Fruit fly (Drosophila melanogaster) whole organism, prepupa: ENCODE data around the gene Lmpt.

Source experiments
- Blimp-1 ChIP-seq: fragments of 200-800 bp; sonication (Bioruptor generic); optimal IDR thresholded peaks from 3 replicates; lab custom pipeline; 2017; ENCODE audit warnings: missing biosample characterization, missing genetic modification characterization, mild to moderate bottlenecking, moderate library complexity, missing genetic modification reagents
- CG10669 ChIP-seq: fragments of 200-800 bp; sonication (Bioruptor generic); optimal IDR thresholded peaks from 3 replicates; lab custom pipeline; 2018; ENCODE audit warnings: missing biosample characterization, mild to moderate bottlenecking, missing genetic modification characterization, moderate library complexity
- CG11294 ChIP-seq: fragments of 200-800 bp; sonication (Bioruptor generic); IDR thresholded peaks from 2 replicates; pipeline ENCODE4 v1.3.6; 2022; ENCODE audit warnings: missing biosample characterization, missing genetic modification characterization
- CG11902 ChIP-seq: fragments of 200-800 bp; sonication (Bioruptor generic); optimal IDR thresholded peaks from 3 replicates; lab custom pipeline; 2016; ENCODE audit warnings: missing biosample characterization, missing genetic modification characterization
- CG15336 ChIP-seq: fragments of 200-800 bp; sonication (Bioruptor generic); IDR thresholded peaks from 2 replicates; pipeline ENCODE4 v1.3.6; 2022; ENCODE audit warnings: missing biosample characterization, missing genetic modification characterization
- CG16779 ChIP-seq: fragments of 200-800 bp; sonication (Bioruptor generic); optimal IDR thresholded peaks from 3 replicates; lab custom pipeline; 2017; ENCODE audit warnings: missing biosample characterization, mild to moderate bottlenecking, missing genetic modification characterization
- CG3032 ChIP-seq: fragments of 200-800 bp; optimal IDR thresholded peaks from 2 replicates; lab custom pipeline; 2019; ENCODE audit warnings: missing biosample characterization, mild to moderate bottlenecking, missing genetic modification characterization, moderate library complexity
- CG31627 ChIP-seq: fragments of 200-800 bp; sonication (Bioruptor generic); optimal IDR thresholded peaks from 3 replicates; lab custom pipeline; 2016; ENCODE audit warnings: missing biosample characterization, missing genetic modification characterization
- CG32006 ChIP-seq: fragments of 200-800 bp; sonication (Bioruptor generic); optimal IDR thresholded peaks from 3 replicates; lab custom pipeline; 2017; ENCODE audit warnings: missing biosample characterization, mild to moderate bottlenecking, missing genetic modification characterization
- CG4318 ChIP-seq: fragments of 200-800 bp; sonication (Bioruptor generic); optimal IDR thresholded peaks from 3 replicates; lab custom pipeline; 2017; ENCODE audit warnings: missing biosample characterization, mild to moderate bottlenecking, missing genetic modification characterization
- CG6163 ChIP-seq: fragments of 200-800 bp; sonication (Bioruptor generic); IDR thresholded peaks from 3 replicates; pipeline ENCODE4 v1.3.6; 2022; ENCODE audit warnings: missing biosample characterization, missing genetic modification characterization
- CG6276 ChIP-seq: fragments of 200-800 bp; sonication (Bioruptor generic); optimal IDR thresholded peaks from 2 replicates; lab custom pipeline; 2017; ENCODE audit warnings: missing biosample characterization, mild to moderate bottlenecking, missing genetic modification characterization
- CG6792 ChIP-seq: fragments of 200-800 bp; sonication (Bioruptor generic); optimal IDR thresholded peaks from 3 replicates; lab custom pipeline; 2016; ENCODE audit warnings: missing biosample characterization, missing genetic modification characterization
- CG6854 ChIP-seq: fragments of 200-800 bp; sonication (Bioruptor generic); optimal IDR thresholded peaks from 2 replicates; lab custom pipeline; 2017; ENCODE audit warnings: missing biosample characterization, mild to moderate bottlenecking, missing genetic modification characterization
- CG7368 ChIP-seq: fragments of 200-800 bp; sonication (Bioruptor generic); optimal IDR thresholded peaks from 3 replicates; lab custom pipeline; 2016; ENCODE audit warnings: missing biosample characterization, missing genetic modification characterization
- CG8119 ChIP-seq: fragments of 200-800 bp; sonication (Bioruptor generic); IDR thresholded peaks from 3 replicates; pipeline ENCODE4 v1.3.6; 2022; ENCODE audit warnings: missing biosample characterization, missing genetic modification characterization
- CG8319 ChIP-seq: fragments of 200-800 bp; sonication (Bioruptor generic); optimal IDR thresholded peaks from 3 replicates; lab custom pipeline; 2016; ENCODE audit warnings: missing biosample characterization, missing genetic modification characterization
- CG8632 ChIP-seq: fragments of 200-800 bp; sonication (Bioruptor generic); optimal IDR thresholded peaks from 3 replicates; lab custom pipeline; 2016; ENCODE audit warnings: missing biosample characterization, missing genetic modification characterization
- CG9139 ChIP-seq: fragments of 200-800 bp; sonication (Bioruptor generic); optimal IDR thresholded peaks from 3 replicates; lab custom pipeline; 2017; ENCODE audit warnings: missing biosample characterization, mild to moderate bottlenecking, missing genetic modification characterization
- Eip75B ChIP-seq: fragments of 200-800 bp; sonication (Bioruptor generic); optimal IDR thresholded peaks from 3 replicates; lab custom pipeline; 2016; ENCODE audit warnings: missing biosample characterization, missing genetic modification characterization
- Eip93F ChIP-seq: fragments of 200-800 bp; sonication (Bioruptor generic); optimal IDR thresholded peaks from 2 replicates; lab custom pipeline; 2016; ENCODE audit warnings: missing biosample characterization, mild to moderate bottlenecking, missing genetic modification characterization
- Gug ChIP-seq: fragments of 200-800 bp; sonication (Bioruptor generic); IDR thresholded peaks from 2 replicates; pipeline ENCODE4 v1.3.6; 2022; ENCODE audit warnings: missing biosample characterization, missing genetic modification characterization
- Hr38 ChIP-seq: sonication (Bioruptor generic); optimal IDR thresholded peaks from 2 replicates; lab custom pipeline; 2016; ENCODE audit warnings: missing biosample characterization, missing genetic modification characterization
- Hr4 ChIP-seq: fragments of 200-800 bp; sonication (Bioruptor generic); optimal IDR thresholded peaks from 3 replicates; lab custom pipeline; 2016; ENCODE audit warnings: missing biosample characterization, missing genetic modification characterization
- Lpt ChIP-seq: fragments of 200-800 bp; sonication (Bioruptor generic); optimal IDR thresholded peaks from 3 replicates; lab custom pipeline; 2016; ENCODE audit warnings: missing biosample characterization, missing genetic modification characterization
- Met ChIP-seq: fragments of 200-800 bp; sonication (Bioruptor generic); optimal IDR thresholded peaks from 3 replicates; lab custom pipeline; 2016; ENCODE audit warnings: missing biosample characterization, missing genetic modification characterization
- Smox ChIP-seq: fragments of 200-800 bp; sonication (Bioruptor generic); optimal IDR thresholded peaks from 3 replicates; lab custom pipeline; 2016; ENCODE audit warnings: missing biosample characterization, missing genetic modification characterization
- Sox102F ChIP-seq: fragments of 200-800 bp; sonication (Bioruptor generic); optimal IDR thresholded peaks from 2 replicates; lab custom pipeline; 2016; ENCODE audit warnings: missing biosample characterization, mild to moderate bottlenecking, missing genetic modification characterization
- Sox14 ChIP-seq: fragments of 200-800 bp; sonication (Bioruptor generic); optimal IDR thresholded peaks from 3 replicates; lab custom pipeline; 2016; ENCODE audit warnings: missing biosample characterization, missing genetic modification characterization
- acj6 ChIP-seq: fragments of 200-800 bp; sonication (Bioruptor generic); optimal IDR thresholded peaks from 3 replicates; lab custom pipeline; 2016; ENCODE audit warnings: missing biosample characterization, missing genetic modification characterization
- cyc ChIP-seq: fragments of 200-800 bp; sonication (Bioruptor generic); optimal IDR thresholded peaks from 3 replicates; lab custom pipeline; 2016; ENCODE audit warnings: missing biosample characterization, missing genetic modification characterization
- dsx ChIP-seq: fragments of 200-800 bp; optimal IDR thresholded peaks from 3 replicates; lab custom pipeline; 2019; ENCODE audit warnings: missing biosample characterization, mild to moderate bottlenecking, missing genetic modification characterization, moderate library complexity; ENCODE audit not compliant: poor library complexity, severe bottlenecking
- eg ChIP-seq: fragments of 200-800 bp; sonication (Bioruptor generic); IDR thresholded peaks from 3 replicates; pipeline ENCODE4 v1.3.6; 2022; ENCODE audit warnings: missing biosample characterization, missing genetic modification characterization
- esn ChIP-seq: fragments of 200-800 bp; sonication (Bioruptor generic); optimal IDR thresholded peaks from 2 replicates; lab custom pipeline; 2016; ENCODE audit warnings: missing biosample characterization, mild to moderate bottlenecking, missing genetic modification characterization, moderate library complexity
- fd85E ChIP-seq: fragments of 200-800 bp; sonication (Bioruptor generic); optimal IDR thresholded peaks from 3 replicates; lab custom pipeline; 2016; ENCODE audit warnings: missing biosample characterization, missing genetic modification characterization
- fkh ChIP-seq: fragments of 200-800 bp; sonication (Bioruptor generic); optimal IDR thresholded peaks from 3 replicates; lab custom pipeline; 2017; ENCODE audit warnings: missing biosample characterization, mild to moderate bottlenecking, missing genetic modification characterization, moderate library complexity
- pdm3 ChIP-seq: fragments of 200-800 bp; sonication (Bioruptor generic); optimal IDR thresholded peaks from 3 replicates; lab custom pipeline; 2016; ENCODE audit warnings: missing biosample characterization, missing genetic modification characterization
- salr ChIP-seq, 2 experiments: fragments of 200-800 bp; sonication (Bioruptor generic); optimal IDR thresholded peaks; 3 replicates each; lab custom pipeline; 2016 to 2018; ENCODE audit warnings: missing biosample characterization in 2 of 2, missing genetic modification characterization in 2 of 2, mild to moderate bottlenecking in 1 of 2
- spab ChIP-seq: fragments of 200-800 bp; sonication (Bioruptor generic); optimal IDR thresholded peaks from 2 replicates; lab custom pipeline; 2017; ENCODE audit warnings: missing biosample characterization, mild to moderate bottlenecking, missing genetic modification characterization, missing genetic modification reagents
- ss ChIP-seq, 2 experiments: fragments of 200-800 bp; sonication (Bioruptor generic); optimal IDR thresholded peaks; 2 replicates in 1 of 2; 3 replicates in 1 of 2; lab custom pipeline; 2017 to 2018; ENCODE audit warnings: mild to moderate bottlenecking in 2 of 2, missing biosample characterization in 2 of 2, missing genetic modification characterization in 2 of 2, moderate library complexity in 1 of 2
- svp ChIP-seq: fragments of 200-800 bp; sonication (Bioruptor generic); peaks from one replicate; lab custom pipeline; 2016; ENCODE audit warnings: missing biosample characterization, missing genetic modification characterization
- topi ChIP-seq: fragments of 200-800 bp; sonication (Bioruptor generic); optimal IDR thresholded peaks from 3 replicates; lab custom pipeline; 2016; ENCODE audit warnings: missing biosample characterization, missing genetic modification characterization
- vri ChIP-seq: fragments of 200-800 bp; sonication (Bioruptor generic); optimal IDR thresholded peaks from 3 replicates; lab custom pipeline; 2016; ENCODE audit warnings: missing biosample characterization, mild to moderate bottlenecking, missing genetic modification characterization

The Lmpt gene

dm6 chr3L:16957534-16958396 is 92.7 kb downstream of the Lmpt start, which contains the start of gene Cpr73D:
Cpr73D (minus strand) TSS chr3L:16957689.
- TF ChIP-seq CG15336 (peak; percentile 23; the same call in 1 of the 2 replicates), CG11902 (no peak), spab (GFP tag; lab: Kevin White, UChicago) (no peak), salr (GFP tag; optimal IDR thresholded peaks at IDR 0.05; lab: Kevin White, UChicago) (no peak), CG6792 (no peak), eg (peak; percentile 60; the same call in 2 of the 3 replicates), CG8632 (no peak), Smox (GFP tag; lab: Kevin White, UChicago) (no peak), CG9139 (GFP tag; lab: Kevin White, UChicago) (no peak), fd85E (GFP tag; lab: Kevin White, UChicago) (no peak), Sox102F (GFP tag; lab: Kevin White, UChicago) (no peak), Eip75B (GFP tag; lab: Kevin White, UChicago) (no peak), CG8119 (GFP tag; lab: Robert Waterston, UW) (no peak), Met (GFP tag; lab: Kevin White, UChicago) (no peak), cyc (GFP tag; lab: Kevin White, UChicago) (no peak), CG32006 (GFP tag; lab: Kevin White, UChicago) (no peak), svp (GFP tag; lab: Kevin White, UChicago) (peak; percentile 90), pdm3 (GFP tag; lab: Kevin White, UChicago) (no peak), Hr38 (GFP tag; lab: Kevin White, UChicago) (no peak), CG7368 (GFP tag; lab: Kevin White, UChicago) (peak; percentile 25), esn (GFP tag; lab: Kevin White, UChicago) (peak; percentile 37), CG31627 (GFP tag; lab: Kevin White, UChicago) (no peak), vri (GFP tag; lab: Kevin White, UChicago) (peak; percentile 72), CG3032 (no peak), Hr4 (GFP tag; lab: Kevin White, UChicago) (no peak), CG6163 (GFP tag; lab: Robert Waterston, UW) (peak; percentile 36; the same call in 2 of the 3 replicates), Blimp-1 (no peak), dsx (GFP tag; lab: Kevin White, UChicago) (no peak), Lpt (GFP tag; lab: Kevin White, UChicago) (no peak), ss (GFP tag; optimal IDR thresholded peaks at IDR 0.05; lab: Kevin White, UChicago) (no peak), Gug (peak; percentile 35; the same call in 1 of the 2 replicates), CG10669 (GFP tag; lab: Kevin White, UChicago) (no peak), Eip93F (GFP tag; lab: Kevin White, UChicago) (no peak), CG16779 (tag; lab: Kevin White, UChicago) (no peak)
- TF ChIP-seq, all 60 proteins: peak for 8

dm6 chr3L:16958397-16959080 is 93.4 kb downstream of the Lmpt start:
- TF ChIP-seq vri (GFP tag; lab: Kevin White, UChicago) (peak; percentile 47), pdm3 (GFP tag; lab: Kevin White, UChicago) (no peak)

- TF ChIP-seq Sox14 (GFP tag; lab: Kevin White, UChicago) (no peak), vri (GFP tag; lab: Kevin White, UChicago) (peak; percentile 59), fkh (GFP tag; lab: Kevin White, UChicago) (peak; percentile 78), Hr38 (GFP tag; lab: Kevin White, UChicago) (no peak), CG11294 (GFP tag; lab: Robert Waterston, UW) (no peak), pdm3 (GFP tag; lab: Kevin White, UChicago) (no peak), acj6 (GFP tag; lab: Kevin White, UChicago) (no peak), ss (GFP tag; optimal IDR thresholded peaks at IDR 0.05; lab: Kevin White, UChicago) (no peak), CG8119 (GFP tag; lab: Robert Waterston, UW) (peak; percentile 42; the same call in 1 of the 3 replicates), Eip93F (GFP tag; lab: Kevin White, UChicago) (peak; percentile 51), esn (GFP tag; lab: Kevin White, UChicago) (peak; percentile 45), Eip75B (GFP tag; lab: Kevin White, UChicago) (no peak), CG8319 (peak; percentile 13), CG6276 (GFP tag; lab: Kevin White, UChicago) (no peak), svp (GFP tag; lab: Kevin White, UChicago) (peak; percentile 99), Sox102F (GFP tag; lab: Kevin White, UChicago) (no peak), Blimp-1 (no peak), topi (GFP tag; lab: Kevin White, UChicago) (no peak), CG8632 (peak; percentile 35), CG31627 (GFP tag; lab: Kevin White, UChicago) (no peak), CG6854 (GFP tag; lab: Kevin White, UChicago) (peak; percentile 66), CG4318 (no peak), fd85E (GFP tag; lab: Kevin White, UChicago) (no peak)
These were observed 104.6 kb downstream of the Lmpt start, which contains the start of gene Exn for dm6 chr3L:16969652-16970109. Exn (plus strand) TSS chr3L:16970013.
